Fruit fly (Drosophila melanogaster): Measurements from ENCODE around the gene tzn.

The tzn gene

DNA sequence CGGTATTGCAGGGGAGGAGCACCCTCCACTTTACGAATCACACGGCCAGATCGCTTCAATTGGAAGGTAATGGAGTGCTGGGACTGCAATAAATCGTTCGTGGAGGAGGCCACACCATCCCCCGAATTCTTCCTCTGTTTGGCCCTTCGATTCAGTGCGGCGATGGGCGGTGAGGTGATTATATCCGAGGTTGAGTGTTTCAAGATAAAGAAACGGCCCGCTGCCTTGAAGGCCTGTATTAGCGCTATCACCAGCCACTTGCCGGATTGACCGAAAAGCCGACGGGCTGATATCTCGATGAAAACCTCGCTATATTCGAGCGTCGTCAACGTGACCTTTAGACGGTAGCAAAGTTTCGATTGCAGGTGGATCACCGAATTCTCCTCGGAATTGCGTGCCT, 20.9 kb upstream of the tzn start:
- TF ChIP-seq EcR (GFP tag; optimal IDR thresholded peaks at IDR 0.05): no peak

- no peak for TF ChIP-seq pan (optimal IDR thresholded peaks at IDR 0.05)
- TF ChIP-seq CG8478 (optimal IDR thresholded peaks at IDR 0.05): no peak
- no peak for TF ChIP-seq EcR (GFP tag; optimal IDR thresholded peaks at IDR 0.05)
- TF ChIP-seq usp (GFP tag; optimal IDR thresholded peaks at IDR 0.05): no peak
- TF ChIP-seq psq (optimal IDR thresholded peaks at IDR 0.05): no peak
- TF ChIP-seq Dll (optimal IDR thresholded peaks at IDR 0.05): no peak
These were observed 20.0 kb upstream of the tzn start, which contains the start of the genes Pex16 and Pex14 for dm6 chr3L:20778224-20779063. TSS of gene Pex16 (minus strand) at chr3L:20778264. TSS of gene Pex14 (plus strand) at chr3L:20778799.

dm6 chr3L:20784394-20784793, 14.1 kb upstream of the tzn start:
- no peak for TF ChIP-seq usp (GFP tag; optimal IDR thresholded peaks at IDR 0.05)
- TF ChIP-seq EcR (GFP tag; optimal IDR thresholded peaks at IDR 0.05): no peak
- TF ChIP-seq Dll (optimal IDR thresholded peaks at IDR 0.05): peak; percentile 16
- no peak for TF ChIP-seq psq (optimal IDR thresholded peaks at IDR 0.05)
- no peak for TF ChIP-seq CG8478 (optimal IDR thresholded peaks at IDR 0.05)

dm6 chr3L:20784812-20785671, 13.4 kb upstream of the tzn start:
- TF ChIP-seq CG8478 (optimal IDR thresholded peaks at IDR 0.05) (no peak), Dll (optimal IDR thresholded peaks at IDR 0.05) (peak; percentile 93)

- no peak for TF ChIP-seq EcR (GFP tag; optimal IDR thresholded peaks at IDR 0.05)
These were observed 12.6 kb upstream of the tzn start, which contains the start of gene Pcif1 for dm6 chr3L:20785742-20786427. TSS of gene Pcif1 (minus strand) at chr3L:20786197.

- TF ChIP-seq Dll (optimal IDR thresholded peaks at IDR 0.05) (no peak), usp (GFP tag; optimal IDR thresholded peaks at IDR 0.05) (no peak), pan (optimal IDR thresholded peaks at IDR 0.05) (no peak), psq (optimal IDR thresholded peaks at IDR 0.05) (no peak), CG8478 (optimal IDR thresholded peaks at IDR 0.05) (no peak), EcR (GFP tag; optimal IDR thresholded peaks at IDR 0.05) (no peak)
These were observed 10.5 kb upstream of the tzn start, which contains the start of gene CG11396 for dm6 chr3L:20787835-20788380. TSS of gene CG11396 (minus strand) at chr3L:20788137.

DNA sequence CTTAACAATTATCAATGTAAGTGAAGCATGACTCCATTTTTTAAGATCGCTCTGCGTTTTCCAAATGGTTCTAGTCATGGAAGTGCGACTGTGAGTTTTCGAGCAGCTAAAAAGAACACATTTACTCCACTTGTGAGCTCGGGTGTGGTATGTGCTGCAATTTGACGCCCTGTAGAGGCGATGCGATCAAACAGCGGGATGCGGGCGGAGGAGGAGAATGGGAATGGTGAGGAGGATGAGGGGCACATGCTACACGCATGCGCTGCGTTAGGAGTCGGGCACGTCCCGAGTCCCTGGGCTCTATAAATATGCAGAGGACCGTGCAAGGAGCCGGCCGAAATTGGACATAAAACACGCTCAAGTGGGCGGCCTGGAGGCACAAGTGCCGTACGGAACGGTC, 9.1 kb upstream of the tzn start:
- TF ChIP-seq pan (optimal IDR thresholded peaks at IDR 0.05) (no peak), EcR (GFP tag; optimal IDR thresholded peaks at IDR 0.05) (no peak), Dll (optimal IDR thresholded peaks at IDR 0.05) (no peak), psq (optimal IDR thresholded peaks at IDR 0.05) (no peak), CG8478 (optimal IDR thresholded peaks at IDR 0.05) (no peak)

DNA sequence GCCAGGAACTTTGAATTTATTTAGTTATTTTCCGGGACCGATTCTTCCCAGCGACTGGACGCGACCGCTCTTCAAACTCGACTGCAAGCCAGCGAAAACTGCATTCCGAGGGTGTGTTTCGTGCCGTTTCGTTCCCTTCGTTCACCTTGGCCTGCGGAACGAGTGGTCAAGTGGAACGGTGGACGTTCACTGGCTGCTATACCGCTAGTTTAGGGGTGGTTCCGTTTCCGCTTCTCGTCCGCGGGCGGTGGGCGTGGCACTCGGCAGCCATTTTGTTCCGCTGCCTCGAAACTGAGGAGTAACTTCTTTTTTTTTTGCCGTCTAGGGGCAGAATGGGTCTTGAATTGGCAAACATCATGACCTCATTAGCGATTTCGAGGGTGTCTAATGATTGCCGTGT, 5.8 kb upstream of the tzn start, which contains the start of gene Six4:
Six4 (minus strand) TSS at position 85 of the 400 bp plus-strand sequence.
- no peak for TF ChIP-seq pan (optimal IDR thresholded peaks at IDR 0.05)
- TF ChIP-seq CG8478 (optimal IDR thresholded peaks at IDR 0.05): no peak
- TF ChIP-seq usp (GFP tag; optimal IDR thresholded peaks at IDR 0.05): no peak
- TF ChIP-seq EcR (GFP tag; optimal IDR thresholded peaks at IDR 0.05): no peak
- no peak for TF ChIP-seq Dll (optimal IDR thresholded peaks at IDR 0.05)
- no peak for TF ChIP-seq psq (optimal IDR thresholded peaks at IDR 0.05)

DNA sequence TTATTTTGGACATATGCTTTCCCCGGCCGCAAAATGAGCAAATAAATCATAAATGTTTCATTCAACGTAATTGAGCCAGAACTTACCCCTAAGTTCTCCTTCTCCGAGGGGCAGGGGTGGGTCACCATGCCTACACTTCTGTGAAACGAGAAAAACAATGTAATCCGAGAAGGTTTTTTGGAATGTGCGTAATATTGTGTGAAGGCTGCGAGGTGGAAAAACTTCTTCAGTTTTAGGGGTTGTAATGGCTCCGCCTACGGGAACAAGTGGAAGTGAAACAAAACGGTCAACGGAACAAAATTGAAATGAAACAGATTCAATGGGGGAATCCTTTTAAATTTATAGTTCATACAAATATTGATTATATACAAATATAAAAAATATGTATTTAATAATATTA, 1.7 kb upstream of the tzn start:
- TF ChIP-seq EcR (GFP tag; optimal IDR thresholded peaks at IDR 0.05): no peak

DNA sequence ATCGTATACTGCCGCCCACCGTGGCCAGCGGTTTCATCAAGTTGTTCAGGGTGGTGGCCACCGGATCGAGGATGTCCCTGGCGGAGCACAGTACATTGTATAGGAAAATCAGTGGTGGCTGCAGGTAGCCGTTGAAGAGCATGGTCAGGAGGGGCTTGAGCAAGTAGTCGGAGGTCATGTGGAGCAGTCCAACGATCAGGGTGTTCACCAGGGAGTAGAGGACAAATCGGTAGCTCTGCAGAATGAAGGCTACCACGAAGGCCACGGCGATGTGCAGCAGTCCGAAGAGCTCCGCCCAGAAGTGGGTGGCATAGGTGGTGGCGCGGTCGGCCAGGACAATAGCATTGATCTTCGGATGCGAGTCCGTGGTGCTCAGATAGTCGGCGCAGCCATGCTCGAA, 1.1 kb upstream of the tzn start:
- TF ChIP-seq usp (GFP tag; optimal IDR thresholded peaks at IDR 0.05) (no peak), psq (optimal IDR thresholded peaks at IDR 0.05) (no peak), pan (optimal IDR thresholded peaks at IDR 0.05) (no peak), CG8478 (optimal IDR thresholded peaks at IDR 0.05) (no peak), Dll (optimal IDR thresholded peaks at IDR 0.05) (no peak), EcR (GFP tag; optimal IDR thresholded peaks at IDR 0.05) (no peak)

- TF ChIP-seq psq (optimal IDR thresholded peaks at IDR 0.05): no peak
- no peak for TF ChIP-seq usp (GFP tag; optimal IDR thresholded peaks at IDR 0.05)
- no peak for TF ChIP-seq EcR (GFP tag; optimal IDR thresholded peaks at IDR 0.05)
These were observed 1.8 kb downstream of the tzn start, which contains the start of gene Spc105R for dm6 chr3L:20800208-20800607. TSS of gene Spc105R (plus strand) at chr3L:20800410.
